Worm (Caenorhabditis elegans) whole organism, L2 larva: ENCODE data around the gene ZK1086.2.

Source experiments
- ama-1 ChIP-seq: fragments of 150-350 bp; optimal IDR thresholded peaks from 2 replicates; lab custom pipeline; 2018; ENCODE audit warnings: inconsistent platforms
- blmp-1 ChIP-seq: sonication (generic microtip); optimal IDR thresholded peaks from 2 replicates; lab custom pipeline; 2017; ENCODE audit warnings: missing genetic modification characterization, mild to moderate bottlenecking, missing compliant biosample characterization, antibody characterized with exemption, moderate library complexity; ENCODE audit not compliant: insufficient read depth
- ceh-82 ChIP-seq: fragments of 150-350 bp; optimal IDR thresholded peaks from 2 replicates; lab custom pipeline; 2014; ENCODE audit warnings: missing biosample characterization, missing genetic modification characterization
- egl-27 ChIP-seq: sonication (generic microtip); optimal IDR thresholded peaks from 3 replicates; lab custom pipeline; 2017; ENCODE audit warnings: missing biosample characterization, missing genetic modification reagents, missing genetic modification characterization
- nhr-77 ChIP-seq: fragments of 150-350 bp; optimal IDR thresholded peaks from 2 replicates; lab custom pipeline; 2014; ENCODE audit warnings: missing biosample characterization, missing genetic modification characterization
- sem-4 ChIP-seq: fragments of 150-350 bp; optimal IDR thresholded peaks from 2 replicates; lab custom pipeline; 2014; ENCODE audit warnings: missing biosample characterization, missing genetic modification reagents, missing genetic modification characterization
- sma-9 ChIP-seq, 2 experiments: fragments of 150-350 bp in 1 of 2; sonication (generic microtip) in 1 of 2; optimal IDR thresholded peaks; 2 replicates each; lab custom pipeline; 2014 to 2016; ENCODE audit warnings: missing genetic modification characterization in 2 of 2, mild to moderate bottlenecking in 1 of 2, missing biosample characterization in 1 of 2, missing compliant biosample characterization in 1 of 2, missing genetic modification reagents in 1 of 2, moderate library complexity in 1 of 2
- snpc-4 ChIP-seq: fragments of 150-350 bp; optimal IDR thresholded peaks from 2 replicates; lab custom pipeline; 2014; ENCODE audit warnings: missing biosample characterization, missing genetic modification characterization
- unc-55 ChIP-seq: fragments of 150-350 bp; sonication (generic microtip); optimal IDR thresholded peaks from 3 replicates; lab custom pipeline; 2014; ENCODE audit warnings: missing biosample characterization, missing genetic modification reagents, missing genetic modification characterization

DNA sequence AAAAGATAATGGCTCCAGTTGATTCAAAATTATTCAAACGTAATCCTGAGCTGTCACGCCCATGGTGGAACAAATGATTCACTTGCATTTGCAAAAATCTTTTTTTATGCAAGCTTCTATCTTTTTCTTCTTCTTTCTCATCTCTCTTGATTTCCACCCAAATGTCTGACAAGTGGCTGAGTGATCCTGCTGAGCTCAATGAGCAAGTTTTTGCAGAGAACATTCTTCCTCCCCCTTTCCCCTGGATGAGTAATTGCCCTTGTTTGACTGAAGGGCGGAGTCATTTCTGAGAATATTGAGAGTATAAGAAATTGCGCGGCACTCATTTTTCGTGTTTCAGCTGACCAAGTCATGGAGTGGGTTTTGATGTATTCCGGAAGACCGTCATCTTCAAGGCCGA lies 47.9 kb upstream of the ZK1086.2 start, which contains the start of gene M03B6.1:
- TF ChIP-seq sma-9 (GFP tag; optimal IDR thresholded peaks at IDR 0.05; lab: Kevin White, UChicago) (peak; percentile 24), sma-9 (tag; optimal IDR thresholded peaks at IDR 0.05; lab: Kevin White, UChicago) (no peak), sem-4 (tag; lab: Kevin White, UChicago) (no peak), ama-1 (no peak), nhr-77 (tag; lab: Kevin White, UChicago) (no peak), unc-55 (GFP tag; lab: Kevin White, UChicago) (no peak), blmp-1 (tag; lab: Kevin White, UChicago) (no peak), snpc-4 (tag; lab: Kevin White, UChicago) (no peak), egl-27 (tag; lab: Kevin White, UChicago) (no peak), ceh-82 (tag; lab: Kevin White, UChicago) (no peak)
